Fruit fly (Drosophila melanogaster): ENCODE data around the gene CG18675.

CG18675 gene

DNA sequence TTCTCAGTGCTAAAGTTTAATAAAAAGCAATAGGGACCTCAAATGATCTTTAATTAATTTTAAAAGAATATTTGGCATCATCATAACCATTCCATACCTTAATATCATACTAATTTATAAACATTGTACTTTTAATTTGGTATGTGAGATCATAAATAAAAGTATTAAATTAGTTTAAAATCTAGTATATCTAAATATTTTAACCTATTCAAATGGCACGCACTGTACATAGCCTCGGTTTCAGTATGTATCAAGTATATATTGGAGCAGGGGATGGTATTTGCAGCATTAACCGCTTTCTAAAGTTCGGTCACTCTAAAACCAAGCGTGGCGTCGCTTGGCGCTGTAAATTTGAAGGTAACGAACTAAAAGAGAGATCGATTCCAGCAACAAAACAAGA lies 68.7 kb downstream of the CG18675 start, which contains the start of gene pav (continued):
- no peak for TF ChIP-seq Gug (GFP tag; IDR thresholded peaks at IDR 0.05)
- TF ChIP-seq CG6163 (GFP tag; IDR thresholded peaks at IDR 0.05): 0 out of 3 replicates have a peak, but pooled peaks have one; percentile 48
- TF ChIP-seq CG4318 (GFP tag; optimal IDR thresholded peaks at IDR 0.05): no peak
- TF ChIP-seq Ets21C (GFP tag; optimal IDR thresholded peaks at IDR 0.05): no peak
- TF ChIP-seq ss (GFP tag; optimal IDR thresholded peaks at IDR 0.05): no peak
